Worm (Caenorhabditis elegans) whole organism, L4/young adult: ENCODE results near the gene nhr-67.

Experiments used
- dao-5 ChIP-seq: sonication (generic microtip); optimal IDR thresholded peaks from 2 replicates; lab custom pipeline; 2016; ENCODE audit warnings: missing genotype, missing genetic modification characterization, moderate library complexity, missing compliant biosample characterization
- him-1 ChIP-seq: sonication (generic microtip); optimal IDR thresholded peaks from 2 replicates; lab custom pipeline; 2016; ENCODE audit warnings: missing genotype, missing genetic modification reagents, missing genetic modification characterization, missing compliant biosample characterization

- TF ChIP-seq dao-5 (tag; lab: Kevin White, UChicago) (no peak), him-1 (tag; lab: Kevin White, UChicago) (no peak)
These were observed 13.0 kb upstream of the nhr-67 start for ce11 chrIV:11156526-11156925.
